Worm (Caenorhabditis elegans): ENCODE data around the gene iff-1.

DNA sequence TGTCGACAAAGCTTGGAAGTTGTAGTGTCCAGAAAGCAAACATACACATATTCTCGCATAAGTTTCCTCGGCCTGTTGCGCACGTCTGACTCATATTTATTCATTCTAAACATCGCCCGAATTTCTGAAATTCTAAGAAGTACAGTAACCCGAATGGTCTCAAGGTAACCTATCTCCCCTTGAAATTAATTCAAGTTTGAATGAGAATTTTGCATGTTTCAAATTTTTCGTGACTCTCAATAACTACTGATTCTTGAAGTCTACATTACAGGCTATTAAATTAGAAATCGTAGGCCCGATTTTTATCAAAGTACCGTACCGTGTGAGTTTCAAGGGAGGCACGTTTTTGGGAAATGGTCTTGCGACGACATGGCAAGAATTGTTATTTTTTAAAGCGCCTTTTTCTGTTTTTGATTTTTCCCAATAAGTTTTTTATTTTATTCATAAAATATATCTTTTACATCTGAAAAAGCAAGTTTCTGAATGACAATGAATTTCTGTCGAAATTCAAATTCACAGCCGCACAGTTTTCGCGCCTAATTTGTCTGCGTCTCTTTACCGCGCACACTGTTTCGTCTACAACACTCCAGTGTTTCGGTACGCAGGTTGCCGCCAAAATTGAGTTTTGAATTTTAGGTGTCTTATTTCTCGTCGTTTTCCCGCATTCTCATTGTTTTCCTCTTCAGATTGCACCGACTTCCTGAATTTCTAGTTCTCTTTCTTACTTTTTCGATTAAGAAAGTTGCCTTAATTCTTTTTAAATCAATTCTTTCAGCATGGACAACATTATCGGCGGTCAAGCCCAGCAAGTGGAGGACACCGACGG is 46.8 kb upstream of the iff-1 start, which contains the start of the genes R10E11.9 and mcm-6:
- no peak for TF ChIP-seq aly-1 (tag; optimal IDR thresholded peaks at IDR 0.05)
- TF ChIP-seq tra-4 (tag; optimal IDR thresholded peaks at IDR 0.05), result no peak
- no peak for TF ChIP-seq hmbx-1 (tag; optimal IDR thresholded peaks at IDR 0.05)
- TF ChIP-seq hmg-4 (GFP tag; optimal IDR thresholded peaks at IDR 0.05), result no peak

All from whole organism, early embryonic.